Fruit fly (Drosophila melanogaster): ENCODE results near the gene Acp95EF.
A peak's percentile ranks its signal among the peaks of the same experiment; 100 is the strongest.

The Acp95EF gene

DNA sequence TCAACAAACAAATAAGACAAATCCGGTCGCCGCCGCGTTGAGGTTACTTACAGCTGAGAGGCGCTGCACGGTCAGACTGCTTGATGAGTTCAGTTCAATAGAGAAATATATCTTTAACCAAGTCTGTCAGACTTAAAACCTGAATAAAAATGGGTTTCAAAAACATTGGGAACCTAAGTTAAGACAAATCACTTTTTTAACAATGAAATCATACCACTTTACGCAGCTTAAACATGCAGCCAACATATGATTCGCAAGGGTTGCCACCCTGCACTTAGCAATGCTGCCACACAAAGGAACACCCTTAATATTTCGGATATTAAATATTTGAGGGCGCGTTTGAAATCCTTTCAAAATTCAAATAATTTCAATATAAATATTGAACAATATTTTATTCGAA, 40.2 kb upstream of the Acp95EF start, which contains the start of gene CG5515 (continued):
- TF ChIP-seq CG3407 (GFP tag; optimal IDR thresholded peaks at IDR 0.05) (peak; percentile 36), stc (GFP tag; IDR thresholded peaks at IDR 0.05) (peak; percentile 69), sisA (GFP tag; IDR thresholded peaks at IDR 0.05) (peak; percentile 89), CG30431 (GFP tag; optimal IDR thresholded peaks at IDR 0.05) (peak; percentile 36), gfzf (GFP tag; optimal IDR thresholded peaks at IDR 0.05) (peak; percentile 42), en (GFP tag; optimal IDR thresholded peaks at IDR 0.05) (peak; percentile 35), al (GFP tag; IDR thresholded peaks at IDR 0.05) (peak; percentile 72), zfh2 (GFP tag; optimal IDR thresholded peaks at IDR 0.05) (peak; percentile 88), hb (GFP tag; IDR thresholded peaks at IDR 0.05; ENCODE audit: partially characterized antibody) (peak; percentile 80), Dref (GFP tag; IDR thresholded peaks at IDR 0.05) (0 out of 2 replicates have a peak, but pooled peaks have one; percentile 31), HHEX (GFP tag; optimal IDR thresholded peaks at IDR 0.05) (no peak), CG15601 (tag; optimal IDR thresholded peaks at IDR 0.05) (peak; percentile 76), CG5953 (GFP tag; IDR thresholded peaks at IDR 0.05) (peak; percentile 79), Gsc (GFP tag; IDR thresholded peaks at IDR 0.05) (0 out of 2 replicates have a peak, but pooled peaks have one; percentile 32), CG13123 (GFP tag; optimal IDR thresholded peaks at IDR 0.05) (peak; percentile 56), jing (GFP tag; optimal IDR thresholded peaks at IDR 0.05) (peak; percentile 52), CG4854 (GFP tag; optimal IDR thresholded peaks at IDR 0.05) (peak; percentile 52), twi (tag; optimal IDR thresholded peaks at IDR 0.05) (peak; percentile 41), CG16813 (GFP tag; IDR thresholded peaks at IDR 0.05; ENCODE audit: partially characterized antibody) (peak; percentile 64; the same call in 2 of the 3 replicates), HmgZ (tag; optimal IDR thresholded peaks at IDR 0.05) (peak; percentile 82), CG5180 (GFP tag; optimal IDR thresholded peaks at IDR 0.05) (no peak), H15 (GFP tag; IDR thresholded peaks at IDR 0.05) (peak; percentile 86), Mad (GFP tag; optimal IDR thresholded peaks at IDR 0.05) (peak; percentile 81), Hr78 (GFP tag; optimal IDR thresholded peaks at IDR 0.05) (no peak), Myb (GFP tag; optimal IDR thresholded peaks at IDR 0.05) (peak; percentile 62), gem (tag; optimal IDR thresholded peaks at IDR 0.05) (peak; percentile 92), Nf-YA (GFP tag; IDR thresholded peaks at IDR 0.05) (peak; percentile 71; the same call in 1 of the 2 replicates), CG7928 (GFP tag; optimal IDR thresholded peaks at IDR 0.05) (peak; percentile 2), CG1529 (GFP tag; optimal IDR thresholded peaks at IDR 0.05) (no peak), CG17829 (tag; optimal IDR thresholded peaks at IDR 0.05) (peak; percentile 66), CG30403 (GFP tag; optimal IDR thresholded peaks at IDR 0.05) (peak; percentile 87), BEAF-32 (GFP tag; optimal IDR thresholded peaks at IDR 0.05) (peak; percentile 32), croc (GFP tag; conservative IDR thresholded peaks at IDR 0.05) (peak; percentile 76; the same call in 2 of the 3 replicates), CG3726 (GFP tag; IDR thresholded peaks at IDR 0.05) (peak; percentile 10; the same call in 1 of the 3 replicates), CG8944 (GFP tag; optimal IDR thresholded peaks at IDR 0.05) (peak; percentile 69), Jarid2 (GFP tag; optimal IDR thresholded peaks at IDR 0.05) (no peak), br (optimal IDR thresholded peaks at IDR 0.05) (no peak), repo (GFP tag; optimal IDR thresholded peaks at IDR 0.05) (peak; percentile 54), CG8089 (GFP tag; optimal IDR thresholded peaks at IDR 0.05) (peak; percentile 73), tup (GFP tag; optimal IDR thresholded peaks at IDR 0.05) (peak; percentile 31), PHDP (tag; optimal IDR thresholded peaks at IDR 0.05) (peak; percentile 86), p53 (GFP tag; optimal IDR thresholded peaks at IDR 0.05) (peak; percentile 16), CG1233 (GFP tag; optimal IDR thresholded peaks at IDR 0.05) (peak; percentile 50), Doc2 (GFP tag; IDR thresholded peaks at IDR 0.05) (peak; percentile 75), CG10366 (GFP tag; IDR thresholded peaks at IDR 0.05) (peak; percentile 88), nerfin-1 (tag; optimal IDR thresholded peaks at IDR 0.05) (peak; percentile 73), maf-S (GFP tag; optimal IDR thresholded peaks at IDR 0.05) (peak; percentile 65), salm (tag; optimal IDR thresholded peaks at IDR 0.05) (no peak), Aef1 (GFP tag; IDR thresholded peaks at IDR 0.05) (peak; percentile 73), pnt (GFP tag; optimal IDR thresholded peaks at IDR 0.05) (peak; percentile 68), ash1 (GFP tag; optimal IDR thresholded peaks at IDR 0.05) (no peak)

All from whole organism, embryonic.